Worm (Caenorhabditis elegans) whole organism, L4 larva: ENCODE data around the gene srj-32.
A peak's percentile ranks its signal among the peaks of the same experiment; 100 is the strongest.

Experiments used
- D1046.2 ChIP-seq: fragments of 200-800 bp; sonication (Bioruptor generic); IDR thresholded peaks from 2 replicates; pipeline ENCODE4 v1.3.6; 2022; ENCODE audit warnings: missing genetic modification characterization, missing compliant biosample characterization
- F37D6.2 ChIP-seq: sonication (generic microtip); optimal IDR thresholded peaks from 2 replicates; lab custom pipeline; 2016; ENCODE audit warnings: mild to moderate bottlenecking, missing genetic modification characterization, missing compliant biosample characterization
- F44E2.7 ChIP-seq: fragments of 200-800 bp; sonication (Bioruptor generic); IDR thresholded peaks from 2 replicates; pipeline ENCODE4 v2.1.2; 2022; ENCODE audit warnings: missing genetic modification characterization, missing compliant biosample characterization
- T20F7.1 ChIP-seq: fragments of 200-800 bp; sonication (Bioruptor generic); optimal IDR thresholded peaks from 2 replicates; lab custom pipeline; 2018; ENCODE audit warnings: mild to moderate bottlenecking, missing genetic modification characterization, missing compliant biosample characterization
- aha-1 ChIP-seq: fragments of 150-350 bp; peaks from one replicate; lab custom pipeline; 2014; ENCODE audit warnings: missing biosample characterization, missing genetic modification characterization
- arid-1 ChIP-seq: fragments of 200-800 bp; sonication (Bioruptor generic); conservative IDR thresholded peaks from 2 replicates; pipeline ENCODE4 v1.3.6; 2022; ENCODE audit warnings: missing genetic modification reagents, missing genetic modification characterization, missing compliant biosample characterization
- ceh-20 ChIP-seq: fragments of 200-800 bp; sonication (Bioruptor generic); IDR thresholded peaks from 2 replicates; pipeline ENCODE4 v1.3.6; 2022; ENCODE audit warnings: missing genetic modification reagents, missing genetic modification characterization, missing compliant biosample characterization
- ceh-44 ChIP-seq: fragments of 200-800 bp; sonication (Bioruptor generic); IDR thresholded peaks from 2 replicates; pipeline ENCODE4 v1.3.6; 2022; ENCODE audit warnings: missing genetic modification reagents, missing genetic modification characterization, missing compliant biosample characterization
- ceh-82 ChIP-seq: sonication (generic microtip); optimal IDR thresholded peaks from 2 replicates; lab custom pipeline; 2017; ENCODE audit warnings: missing biosample characterization, missing genetic modification characterization
- daf-16 ChIP-seq, 3 experiments: sonication (generic microtip); optimal IDR thresholded peaks; 2 replicates each; lab custom pipeline; 2016 to 2017; ENCODE audit warnings: missing genetic modification characterization in 3 of 3, missing genetic modification reagents in 3 of 3, mild to moderate bottlenecking in 2 of 3, missing compliant biosample characterization in 2 of 3, missing biosample characterization in 1 of 3, moderate library complexity in 1 of 3
- dmd-6 ChIP-seq: fragments of 200-800 bp; sonication (Bioruptor generic); IDR thresholded peaks from 2 replicates; pipeline ENCODE4 v1.3.6; 2022; ENCODE audit warnings: missing genetic modification reagents, missing genetic modification characterization, missing compliant biosample characterization
- fos-1 ChIP-seq: fragments of 150-350 bp; optimal IDR thresholded peaks from 2 replicates; lab custom pipeline; 2014; ENCODE audit warnings: missing biosample characterization, missing genetic modification characterization
- gei-8 ChIP-seq: fragments of 200-800 bp; sonication (Bioruptor generic); optimal IDR thresholded peaks from 2 replicates; lab custom pipeline; 2018; ENCODE audit warnings: mild to moderate bottlenecking, missing genetic modification characterization, missing compliant biosample characterization
- hmg-1.1 ChIP-seq: fragments of 200-800 bp; sonication (Bioruptor generic); IDR thresholded peaks from 2 replicates; pipeline ENCODE4 v1.3.6; 2022; ENCODE audit warnings: missing genetic modification reagents, missing genetic modification characterization, missing compliant biosample characterization
- lim-7 ChIP-seq: fragments of 200-800 bp; sonication (Bioruptor generic); IDR thresholded peaks from 2 replicates; pipeline ENCODE4 v1.3.6; 2022; ENCODE audit warnings: missing genetic modification characterization, missing compliant biosample characterization
- lin-1 ChIP-seq: fragments of 200-800 bp; sonication (Bioruptor generic); IDR thresholded peaks from 2 replicates; pipeline ENCODE4 v1.3.6; 2022; ENCODE audit warnings: missing genetic modification reagents, missing genetic modification characterization, missing compliant biosample characterization
- lin-39 ChIP-seq: fragments of 150-350 bp; optimal IDR thresholded peaks from 2 replicates; lab custom pipeline; 2014; ENCODE audit warnings: missing biosample characterization, missing genetic modification reagents, missing genetic modification characterization
- lir-3 ChIP-seq: sonication (generic microtip); optimal IDR thresholded peaks from 2 replicates; lab custom pipeline; 2016; ENCODE audit warnings: mild to moderate bottlenecking, missing genetic modification characterization, missing compliant biosample characterization
- madf-5 ChIP-seq, 2 experiments: fragments of 200-800 bp; sonication (Bioruptor generic); IDR thresholded peaks; 2 replicates each; pipeline ENCODE4 v1.3.6; 2022; ENCODE audit warnings: missing compliant biosample characterization in 2 of 2, missing genetic modification characterization in 2 of 2
- mes-2 ChIP-seq: sonication (generic microtip); optimal IDR thresholded peaks from 2 replicates; lab custom pipeline; 2016; ENCODE audit warnings: missing genotype, mild to moderate bottlenecking, missing genetic modification characterization, missing compliant biosample characterization; ENCODE audit not compliant: poor library complexity, severe bottlenecking
- mxl-3 ChIP-seq: fragments of 200-800 bp; sonication (Bioruptor generic); optimal IDR thresholded peaks from 2 replicates; lab custom pipeline; 2018; ENCODE audit warnings: mild to moderate bottlenecking, missing genetic modification characterization, missing compliant biosample characterization
- nhr-10 ChIP-seq: fragments of 150-350 bp; optimal IDR thresholded peaks from 2 replicates; lab custom pipeline; 2014; ENCODE audit warnings: missing biosample characterization, missing genetic modification characterization
- pha-4 ChIP-seq, 2 experiments: fragments of 150-350 bp in 1 of 2; fragments of 200-800 bp in 1 of 2; sonication (Bioruptor generic) in 1 of 2; IDR thresholded peaks in 1 of 2; optimal IDR thresholded peaks in 1 of 2; 2 replicates each; pipeline versions ENCODE4 v1.3.6 to Lab custom; 2014 to 2022; ENCODE audit warnings: missing genetic modification characterization in 2 of 2, missing genetic modification reagents in 2 of 2, missing biosample characterization in 1 of 2, missing compliant biosample characterization in 1 of 2
- php-3 ChIP-seq: fragments of 200-800 bp; sonication (Bioruptor generic); IDR thresholded peaks from 2 replicates; pipeline ENCODE4 v1.3.6; 2022; ENCODE audit warnings: missing genetic modification reagents, missing genetic modification characterization, missing compliant biosample characterization
- pqm-1 ChIP-seq: sonication (generic microtip); optimal IDR thresholded peaks from 2 replicates; lab custom pipeline; 2017; ENCODE audit warnings: missing biosample characterization, missing genetic modification characterization
- sdz-12 ChIP-seq: fragments of 200-800 bp; sonication (Bioruptor generic); optimal IDR thresholded peaks from 2 replicates; lab custom pipeline; 2018; ENCODE audit warnings: mild to moderate bottlenecking, missing genetic modification characterization, missing compliant biosample characterization
- tag-97 ChIP-seq: fragments of 200-800 bp; sonication (Bioruptor generic); IDR thresholded peaks from 2 replicates; pipeline ENCODE4 v1.3.6; 2022; ENCODE audit warnings: missing genetic modification characterization, missing compliant biosample characterization
- unc-130 ChIP-seq: sonication (generic microtip); optimal IDR thresholded peaks from 2 replicates; lab custom pipeline; 2016; ENCODE audit warnings: missing genetic modification reagents, missing genetic modification characterization, missing compliant biosample characterization
- unc-39 ChIP-seq: sonication (generic microtip); optimal IDR thresholded peaks from 2 replicates; lab custom pipeline; 2017; ENCODE audit warnings: missing biosample characterization, missing genetic modification characterization
- unc-62 ChIP-seq, 3 experiments: fragments of 150-350 bp in 1 of 3; sonication (generic microtip); optimal IDR thresholded peaks in 2 of 3; peaks in 1 of 3; 1 replicate in 1 of 3; 2 replicates in 2 of 3; lab custom pipeline; 2014 to 2017; ENCODE audit warnings: missing biosample characterization in 3 of 3, missing genetic modification characterization in 3 of 3, missing genetic modification reagents in 3 of 3, missing genotype in 1 of 3
- zfp-2 ChIP-seq: sonication (generic microtip); optimal IDR thresholded peaks from 2 replicates; lab custom pipeline; 2016; ENCODE audit warnings: mild to moderate bottlenecking, missing genetic modification characterization, missing compliant biosample characterization
- zip-2 ChIP-seq: fragments of 150-350 bp; optimal IDR thresholded peaks from 2 replicates; lab custom pipeline; 2014; ENCODE audit warnings: missing biosample characterization, missing genetic modification characterization
- ztf-11 ChIP-seq: fragments of 150-350 bp; optimal IDR thresholded peaks from 2 replicates; lab custom pipeline; 2014; ENCODE audit warnings: missing biosample characterization, missing genetic modification characterization

Gene srj-32

DNA sequence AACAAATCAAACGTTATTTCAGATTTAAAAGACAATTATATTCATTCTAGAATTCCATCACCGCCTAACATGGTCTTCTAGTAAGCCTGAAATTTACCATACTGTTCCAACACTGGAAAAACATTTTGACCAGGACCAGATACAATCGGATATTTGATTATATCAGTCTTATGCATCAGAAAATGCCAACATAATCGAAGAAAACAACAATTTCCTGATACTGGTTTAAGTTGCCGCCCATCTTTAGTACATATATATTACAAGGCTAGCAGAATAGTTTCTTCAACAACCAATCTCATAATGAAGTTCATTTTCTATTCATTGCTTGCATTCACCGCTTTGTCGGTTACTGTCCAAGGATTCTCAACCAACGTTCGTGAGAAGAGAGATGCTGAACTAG is 38.2 kb downstream of the srj-32 start, which contains the start of gene C13A2.12:
Gene C13A2.12 (plus strand): TSS at position 301 of the 400 bp plus-strand sequence.
- TF ChIP-seq gei-8 (GFP tag; lab: Kevin White, UChicago) (no peak), mes-2 (tag; lab: Kevin White, UChicago) (no peak), madf-5 (GFP tag; IDR thresholded peaks at IDR 0.05; lab: Robert Waterston, UW) (no peak), pqm-1 (tag; lab: Kevin White, UChicago) (no peak), ztf-11 (no peak), lin-39 (tag; lab: Kevin White, UChicago) (no peak), php-3 (GFP tag; lab: Robert Waterston, UW) (no peak), fos-1 (no peak), dmd-6 (GFP tag; lab: Robert Waterston, UW) (no peak), ceh-20 (GFP tag; lab: Robert Waterston, UW) (no peak), ceh-44 (GFP tag; lab: Robert Waterston, UW) (no peak), tag-97 (GFP tag; lab: Robert Waterston, UW) (no peak), D1046.2 (GFP tag; lab: Robert Waterston, UW) (no peak), lin-1 (no peak), zfp-2 (tag; lab: Kevin White, UChicago) (no peak), F37D6.2 (no peak)

DNA sequence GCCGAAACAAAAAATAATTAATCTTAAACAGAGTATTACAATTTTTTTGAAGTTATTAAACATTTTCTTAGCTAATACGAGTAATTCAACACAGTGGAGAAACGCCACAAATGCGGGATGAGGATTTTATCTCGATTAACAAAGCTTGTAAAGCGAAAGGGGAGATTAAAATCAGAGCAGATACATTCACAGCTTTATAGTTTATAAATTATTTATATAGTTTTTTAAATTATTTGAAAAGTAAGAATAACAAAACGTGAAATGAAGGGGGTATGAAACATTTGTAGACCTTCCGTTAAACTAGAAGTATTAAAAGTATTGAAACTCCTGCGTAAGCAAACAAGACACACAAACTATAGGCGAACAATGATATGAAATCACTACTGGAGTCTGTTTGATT is 42.1 kb downstream of the srj-32 start, which contains the start of gene C05C8.8:
Gene C05C8.8 (minus strand): TSS at position 101 of the 400 bp plus-strand sequence.
- TF ChIP-seq sdz-12 (GFP tag; lab: Kevin White, UChicago) = no peak
- no peak for TF ChIP-seq pha-4 (GFP tag; IDR thresholded peaks at IDR 0.05; lab: Robert Waterston, UW)
- TF ChIP-seq pha-4 (tag; optimal IDR thresholded peaks at IDR 0.05; lab: Kevin White, UChicago) = no peak
- TF ChIP-seq gei-8 (GFP tag; lab: Kevin White, UChicago) = no peak
- no peak for TF ChIP-seq hmg-1.1 (GFP tag; lab: Robert Waterston, UW)
- TF ChIP-seq daf-16 (GFP tag; optimal IDR thresholded peaks at IDR 0.05; lab: Kevin White, UChicago) = no peak
- no peak for TF ChIP-seq daf-16 (tag; optimal IDR thresholded peaks at IDR 0.05; lab: Kevin White, UChicago)
- no peak for TF ChIP-seq lin-39 (tag; lab: Kevin White, UChicago)
- no peak for TF ChIP-seq unc-130 (GFP tag; lab: Kevin White, UChicago)
- TF ChIP-seq php-3 (GFP tag; lab: Robert Waterston, UW) = no peak
- no peak for TF ChIP-seq F44E2.7 (GFP tag; lab: Robert Waterston, UW)
- no peak for TF ChIP-seq ceh-82
- TF ChIP-seq nhr-10 = no peak
- TF ChIP-seq arid-1 = no peak
- TF ChIP-seq lin-1 = no peak
- TF ChIP-seq mes-2 (tag; lab: Kevin White, UChicago) = no peak
- TF ChIP-seq lim-7 (GFP tag; lab: Robert Waterston, UW) = no peak
- TF ChIP-seq, all 104 proteins: peak for 0

DNA sequence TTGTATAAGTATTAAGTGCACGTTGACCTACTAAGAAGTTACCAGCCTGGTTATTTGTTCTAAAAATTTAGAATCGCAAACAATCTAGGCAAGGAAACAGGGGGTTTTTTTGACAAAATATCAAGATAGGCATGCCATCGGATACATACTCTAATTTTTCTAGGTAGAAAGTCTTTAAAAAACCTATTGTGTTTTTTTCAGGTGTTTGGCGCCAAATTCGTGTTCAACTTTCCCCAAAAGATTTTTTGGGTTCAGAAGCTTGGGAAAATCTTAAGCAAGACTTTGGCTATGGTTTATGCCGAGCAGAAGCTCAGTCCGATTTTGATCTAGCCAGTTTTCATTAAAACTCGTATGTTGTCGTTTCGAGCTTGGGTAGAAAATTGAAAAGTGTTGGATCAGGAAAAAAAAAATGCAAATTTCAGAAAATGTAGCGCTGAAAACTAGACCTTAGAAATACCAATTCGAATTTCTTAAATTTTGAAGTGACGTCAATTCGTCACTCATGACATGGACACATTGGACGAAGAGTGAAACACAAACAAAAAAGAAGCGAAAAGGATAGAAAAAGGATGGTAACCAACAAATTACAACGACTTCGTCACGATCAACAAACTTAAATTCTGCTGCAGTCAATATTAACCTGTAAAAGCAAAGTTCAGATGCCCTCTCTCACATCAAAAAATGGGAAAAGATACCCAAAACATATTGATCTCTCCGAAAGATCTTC is 48.8 kb downstream of the srj-32 start:
- TF ChIP-seq aha-1 (tag; lab: Kevin White, UChicago) = peak; percentile 92
- TF ChIP-seq unc-62 (GFP tag; optimal IDR thresholded peaks at IDR 0.05 in 1 of 2; lab: Kevin White, UChicago) = peak in 1 of 2 experiments; percentile 95
- TF ChIP-seq unc-62 (tag; optimal IDR thresholded peaks at IDR 0.05; lab: Kevin White, UChicago) = no peak
- TF ChIP-seq T20F7.1 (GFP tag; lab: Kevin White, UChicago) = no peak

DNA sequence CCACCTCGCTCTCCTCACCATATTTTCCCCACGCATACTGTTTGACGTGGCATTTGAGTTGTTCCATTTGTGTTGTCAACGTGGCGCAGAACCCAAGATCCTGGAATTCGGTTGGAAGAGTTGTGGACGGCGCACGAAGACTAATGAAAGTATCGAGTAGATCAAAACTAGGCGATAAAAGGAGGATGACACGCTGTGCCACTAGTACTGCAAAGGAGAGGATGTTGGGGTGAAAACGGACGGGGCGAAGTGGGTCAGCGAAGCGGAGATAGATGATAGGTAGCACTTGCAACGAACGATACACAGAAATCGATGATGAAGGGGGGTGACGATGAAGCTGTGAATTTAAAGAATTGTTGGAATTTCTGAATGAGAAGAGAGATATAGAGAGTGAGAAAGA is 50.2 kb downstream of the srj-32 start, which contains the start of gene C05C8.7:
Gene C05C8.7 (minus strand): TSS at position 100 of the 400 bp plus-strand sequence.
- TF ChIP-seq unc-39 = no peak
- TF ChIP-seq zip-2 (tag; lab: Kevin White, UChicago) = no peak
- peak in 1 of 2 experiments; percentile 28 for TF ChIP-seq unc-62 (GFP tag; optimal IDR thresholded peaks at IDR 0.05 in 1 of 2; lab: Kevin White, UChicago)
- TF ChIP-seq unc-62 (tag; optimal IDR thresholded peaks at IDR 0.05; lab: Kevin White, UChicago) = no peak
- no peak for TF ChIP-seq lir-3 (tag; lab: Kevin White, UChicago)
- TF ChIP-seq T20F7.1 (GFP tag; lab: Kevin White, UChicago) = no peak
- no peak for TF ChIP-seq aha-1 (tag; lab: Kevin White, UChicago)
- no peak for TF ChIP-seq mes-2 (tag; lab: Kevin White, UChicago)
- peak; percentile 21 for TF ChIP-seq mxl-3 (GFP tag; lab: Kevin White, UChicago)
- TF ChIP-seq, all 104 proteins: peak for 2
